3 worm cellular contexts compared by ENCODE assay signal in genomic region chrIV:1738892-1739291, ce11.
TF ChIP-seq lines count a peak whose summit lies in the region.

No protein-coding gene starts in this region.

TF ChIP-seq in whole organism, L1 larva, 84 proteins besides CTCF, POLR2A, EP300 and RAD21:
- TF ChIP-seq pqm-1 (tag; optimal IDR thresholded peaks at IDR 0.05; lab: Kevin White, UChicago) (no peak), dsc-1 (tag; optimal IDR thresholded peaks at IDR 0.05; lab: Kevin White, UChicago) (peak; percentile 54), nhr-71 (tag; optimal IDR thresholded peaks at IDR 0.05; lab: Kevin White, UChicago) (peak; percentile 53), nhr-11 (tag; optimal IDR thresholded peaks at IDR 0.05; lab: Kevin White, UChicago) (no peak), efl-1 (optimal IDR thresholded peaks at IDR 0.05; lab: Kevin White, UChicago) (no peak), efl-1 (GFP tag; optimal IDR thresholded peaks at IDR 0.05 in 1 of 2; lab: Kevin White, UChicago) (peak in 1 of 2 experiments; percentile 89), egl-13 (tag; optimal IDR thresholded peaks at IDR 0.05; lab: Kevin White, UChicago) (peak; percentile 60), aha-1 (tag; optimal IDR thresholded peaks at IDR 0.05; lab: Kevin White, UChicago) (no peak), hlh-4 (tag; optimal IDR thresholded peaks at IDR 0.05; lab: Kevin White, UChicago) (no peak), ces-1 (GFP tag; optimal IDR thresholded peaks at IDR 0.05; lab: Kevin White, UChicago) (no peak), lin-15B (tag; optimal IDR thresholded peaks at IDR 0.05; lab: Kevin White, UChicago) (no peak), mef-2 (tag; optimal IDR thresholded peaks at IDR 0.05; lab: Kevin White, UChicago) (no peak), nhr-84 (tag; optimal IDR thresholded peaks at IDR 0.05; lab: Kevin White, UChicago) (no peak), zip-4 (GFP tag; optimal IDR thresholded peaks at IDR 0.05; lab: Kevin White, UChicago) (no peak), nhr-47 (tag; optimal IDR thresholded peaks at IDR 0.05; lab: Kevin White, UChicago) (peak; percentile 69), dpl-1 (GFP tag; optimal IDR thresholded peaks at IDR 0.05; lab: Kevin White, UChicago) (no peak), nhr-12 (tag; optimal IDR thresholded peaks at IDR 0.05; lab: Kevin White, UChicago) (no peak), lin-14 (GFP tag; optimal IDR thresholded peaks at IDR 0.05; lab: Kevin White, UChicago) (peak; percentile 31), F16B12.6 (tag; optimal IDR thresholded peaks at IDR 0.05; lab: Kevin White, UChicago) (no peak), unc-86 (tag; optimal IDR thresholded peaks at IDR 0.05; lab: Kevin White, UChicago) (no peak), sup-37 (GFP tag; optimal IDR thresholded peaks at IDR 0.05; lab: Kevin White, UChicago) (no peak), jun-1 (tag; optimal IDR thresholded peaks at IDR 0.05; lab: Kevin White, UChicago) (no peak), fkh-8 (tag; optimal IDR thresholded peaks at IDR 0.05; lab: Kevin White, UChicago) (peak; percentile 89), nhr-20 (tag; optimal IDR thresholded peaks at IDR 0.05; lab: Kevin White, UChicago) (peak; percentile 39), ztf-4 (tag; optimal IDR thresholded peaks at IDR 0.05; lab: Kevin White, UChicago) (no peak), nhr-85 (tag; lab: Kevin White, UChicago) (no peak), Y116A8C.19 (tag; optimal IDR thresholded peaks at IDR 0.05; lab: Kevin White, UChicago; ENCODE audit: borderline replicate concordance) (no peak), swsn-7 (tag; optimal IDR thresholded peaks at IDR 0.05; lab: Kevin White, UChicago) (peak; percentile 35), skn-1 (tag; optimal IDR thresholded peaks at IDR 0.05; lab: Kevin White, UChicago) (no peak), fos-1 (tag; optimal IDR thresholded peaks at IDR 0.05; lab: Kevin White, UChicago) (no peak)

TF ChIP-seq in whole organism, L2 larva, 48 proteins besides CTCF, POLR2A, EP300 and RAD21:
- TF ChIP-seq blmp-1 (tag; optimal IDR thresholded peaks at IDR 0.05; lab: Kevin White, UChicago; ENCODE audit: insufficient read depth): no peak
- peak; percentile 9 for TF ChIP-seq ztf-4 (tag; optimal IDR thresholded peaks at IDR 0.05; lab: Kevin White, UChicago)
- peak; percentile 5 for TF ChIP-seq C34F6.9 (tag; optimal IDR thresholded peaks at IDR 0.05; lab: Kevin White, UChicago)
- no peak for TF ChIP-seq ztf-1 (GFP tag; conservative IDR thresholded peaks at IDR 0.05; lab: Robert Waterston, UW)
- TF ChIP-seq sma-9 (GFP tag; optimal IDR thresholded peaks at IDR 0.05; lab: Kevin White, UChicago): peak; percentile 2
- TF ChIP-seq sma-9 (tag; optimal IDR thresholded peaks at IDR 0.05; lab: Kevin White, UChicago): no peak
- TF ChIP-seq nhr-12 (tag; optimal IDR thresholded peaks at IDR 0.05; lab: Kevin White, UChicago): no peak

TF ChIP-seq in whole organism, L4 larva, 104 proteins besides CTCF, POLR2A, EP300 and RAD21:
- TF ChIP-seq jun-1 (tag; optimal IDR thresholded peaks at IDR 0.05; lab: Kevin White, UChicago) (no peak), ZK337.2 (GFP tag; IDR thresholded peaks at IDR 0.05; lab: Robert Waterston, UW) (no peak), madf-9 (GFP tag; conservative IDR thresholded peaks at IDR 0.05; lab: Robert Waterston, UW) (0 out of 2 replicates have a peak, but pooled peaks have one; percentile 23)
